Worm (Caenorhabditis elegans) whole organism, late embryonic: ENCODE data around the gene F07C6.2.

Source experiments
- C08G9.2 ChIP-seq: sonication (generic microtip); optimal IDR thresholded peaks from 2 replicates; lab custom pipeline; 2016; ENCODE audit warnings: mild to moderate bottlenecking, missing genetic modification characterization, moderate library complexity, missing compliant biosample characterization
- C38D4.7 ChIP-seq: fragments of 200-800 bp; sonication (Bioruptor generic); optimal IDR thresholded peaks from 2 replicates; lab custom pipeline; 2018; ENCODE audit warnings: mild to moderate bottlenecking, missing genetic modification characterization, moderate library complexity, missing compliant biosample characterization
- F13H6.1 ChIP-seq: sonication (generic microtip); optimal IDR thresholded peaks from 2 replicates; lab custom pipeline; 2016; ENCODE audit warnings: missing genetic modification characterization, missing compliant biosample characterization
- K02D7.2 ChIP-seq: sonication (generic microtip); optimal IDR thresholded peaks from 2 replicates; lab custom pipeline; 2017; ENCODE audit warnings: mild to moderate bottlenecking, missing genetic modification characterization, missing compliant biosample characterization
- K09A11.1 ChIP-seq: sonication (generic microtip); optimal IDR thresholded peaks from 2 replicates; lab custom pipeline; 2017; ENCODE audit warnings: antibody characterized with exemption, mild to moderate bottlenecking, missing genetic modification characterization, missing compliant biosample characterization; ENCODE audit not compliant: insufficient read depth
- T23F11.4 ChIP-seq: fragments of 200-800 bp; sonication (Bioruptor generic); optimal IDR thresholded peaks from 2 replicates; lab custom pipeline; 2018; ENCODE audit warnings: mild to moderate bottlenecking, missing genetic modification characterization, missing compliant biosample characterization
- ceh-14 ChIP-seq: sonication (generic microtip); optimal IDR thresholded peaks from 2 replicates; lab custom pipeline; 2016; ENCODE audit warnings: missing genotype, missing genetic modification characterization, missing compliant biosample characterization
- ceh-18 ChIP-seq: sonication (generic microtip); optimal IDR thresholded peaks from 2 replicates; lab custom pipeline; 2016; ENCODE audit warnings: missing genetic modification characterization, missing compliant biosample characterization
- ceh-19 ChIP-seq: fragments of 200-800 bp; sonication (Bioruptor generic); optimal IDR thresholded peaks from 2 replicates; lab custom pipeline; 2018; ENCODE audit warnings: mild to moderate bottlenecking, missing genetic modification characterization, missing compliant biosample characterization
- ceh-31 ChIP-seq: sonication (generic microtip); optimal IDR thresholded peaks from 2 replicates; lab custom pipeline; 2016; ENCODE audit warnings: missing genetic modification characterization, missing compliant biosample characterization
- ceh-48 ChIP-seq: sonication (generic microtip); optimal IDR thresholded peaks from 2 replicates; lab custom pipeline; 2016; ENCODE audit warnings: missing genetic modification characterization, inconsistent platforms, missing compliant biosample characterization
- che-1 ChIP-seq: sonication (generic microtip); optimal IDR thresholded peaks from 2 replicates; lab custom pipeline; 2016; ENCODE audit warnings: mild to moderate bottlenecking, missing genetic modification characterization, missing compliant biosample characterization
- dmd-4 ChIP-seq: sonication (generic microtip); optimal IDR thresholded peaks from 2 replicates; lab custom pipeline; 2016; ENCODE audit warnings: borderline replicate concordance, missing genetic modification characterization, missing compliant biosample characterization
- ets-4 ChIP-seq: sonication (generic microtip); optimal IDR thresholded peaks from 2 replicates; lab custom pipeline; 2016; ENCODE audit warnings: missing genetic modification characterization, missing compliant biosample characterization
- gmeb-2 ChIP-seq: sonication (generic microtip); optimal IDR thresholded peaks from 2 replicates; lab custom pipeline; 2016; ENCODE audit warnings: missing genetic modification characterization, inconsistent platforms, missing compliant biosample characterization
- hlh-13 ChIP-seq: fragments of 200-800 bp; sonication (Bioruptor generic); optimal IDR thresholded peaks from 2 replicates; lab custom pipeline; 2018; ENCODE audit warnings: mild to moderate bottlenecking, missing genetic modification characterization, missing compliant biosample characterization
- hlh-15 ChIP-seq: sonication (generic microtip); optimal IDR thresholded peaks from 2 replicates; lab custom pipeline; 2016; ENCODE audit warnings: missing genetic modification characterization, missing compliant biosample characterization
- hlh-6 ChIP-seq: sonication (generic microtip); optimal IDR thresholded peaks from 2 replicates; lab custom pipeline; 2016; ENCODE audit warnings: missing genotype, missing genetic modification characterization, missing compliant biosample characterization
- lim-6 ChIP-seq: sonication (generic microtip); optimal IDR thresholded peaks from 2 replicates; lab custom pipeline; 2016; ENCODE audit warnings: missing genetic modification characterization, missing compliant biosample characterization
- lin-11 ChIP-seq: fragments of 200-800 bp; sonication (Bioruptor generic); optimal IDR thresholded peaks from 2 replicates; lab custom pipeline; 2018; ENCODE audit warnings: mild to moderate bottlenecking, missing genetic modification characterization, missing compliant biosample characterization
- mec-3 ChIP-seq: sonication (generic microtip); optimal IDR thresholded peaks from 2 replicates; lab custom pipeline; 2016; ENCODE audit warnings: borderline replicate concordance, missing genetic modification characterization, missing compliant biosample characterization
- nfya-1 ChIP-seq: sonication (generic microtip); optimal IDR thresholded peaks from 2 replicates; lab custom pipeline; 2017; ENCODE audit warnings: missing genetic modification characterization, mild to moderate bottlenecking, missing compliant biosample characterization, antibody characterized with exemption, moderate library complexity
- nhr-11 ChIP-seq: fragments of 150-350 bp; optimal IDR thresholded peaks from 2 replicates; lab custom pipeline; 2014; ENCODE audit warnings: missing biosample characterization, missing genetic modification characterization
- npax-4 ChIP-seq: sonication (generic microtip); optimal IDR thresholded peaks from 2 replicates; lab custom pipeline; 2016; ENCODE audit warnings: missing genetic modification characterization, missing compliant biosample characterization
- pag-3 ChIP-seq: sonication (generic microtip); optimal IDR thresholded peaks from 2 replicates; lab custom pipeline; 2016; ENCODE audit warnings: missing compliant biosample characterization, missing genetic modification characterization, borderline replicate concordance
- pat-9 ChIP-seq: fragments of 200-800 bp; sonication (Bioruptor generic); optimal IDR thresholded peaks from 2 replicates; lab custom pipeline; 2018; ENCODE audit warnings: mild to moderate bottlenecking, missing genetic modification characterization, moderate library complexity, missing compliant biosample characterization
- pax-1 ChIP-seq: fragments of 150-350 bp; optimal IDR thresholded peaks from 2 replicates; lab custom pipeline; 2014; ENCODE audit warnings: missing biosample characterization, missing genetic modification characterization
- pha-2 ChIP-seq: sonication (generic microtip); optimal IDR thresholded peaks from 2 replicates; lab custom pipeline; 2017; ENCODE audit warnings: mild to moderate bottlenecking, missing genetic modification characterization, missing compliant biosample characterization
- pha-4 ChIP-seq: fragments of 150-350 bp; optimal IDR thresholded peaks from 2 replicates; lab custom pipeline; 2018; ENCODE audit warnings: missing biosample characterization, missing genetic modification reagents, missing genetic modification characterization
- pqm-1 ChIP-seq: sonication (generic microtip); optimal IDR thresholded peaks from 2 replicates; lab custom pipeline; 2016; ENCODE audit warnings: missing genetic modification characterization, missing compliant biosample characterization
- pros-1 ChIP-seq: fragments of 150-350 bp; optimal IDR thresholded peaks from 2 replicates; lab custom pipeline; 2014; ENCODE audit warnings: missing biosample characterization, missing genetic modification reagents, missing genetic modification characterization
- ref-2 ChIP-seq: sonication (generic microtip); optimal IDR thresholded peaks from 2 replicates; lab custom pipeline; 2016; ENCODE audit warnings: missing genetic modification characterization, missing compliant biosample characterization
- rnt-1 ChIP-seq: sonication (generic microtip); optimal IDR thresholded peaks from 2 replicates; lab custom pipeline; 2016; ENCODE audit warnings: missing genetic modification characterization, missing compliant biosample characterization
- sdc-2 ChIP-seq: sonication (generic microtip); optimal IDR thresholded peaks from 2 replicates; lab custom pipeline; 2016; ENCODE audit warnings: missing genotype, missing genetic modification characterization, missing compliant biosample characterization
- sox-2 ChIP-seq: fragments of 200-800 bp; sonication (Bioruptor generic); IDR thresholded peaks from 2 replicates; pipeline ENCODE4 v1.3.6; 2022; ENCODE audit warnings: missing genetic modification reagents, missing genetic modification characterization, missing compliant biosample characterization
- ttx-3 ChIP-seq: sonication (generic microtip); optimal IDR thresholded peaks from 2 replicates; lab custom pipeline; 2016; ENCODE audit warnings: missing genetic modification reagents, missing genetic modification characterization, missing compliant biosample characterization

F07C6.2 gene

DNA sequence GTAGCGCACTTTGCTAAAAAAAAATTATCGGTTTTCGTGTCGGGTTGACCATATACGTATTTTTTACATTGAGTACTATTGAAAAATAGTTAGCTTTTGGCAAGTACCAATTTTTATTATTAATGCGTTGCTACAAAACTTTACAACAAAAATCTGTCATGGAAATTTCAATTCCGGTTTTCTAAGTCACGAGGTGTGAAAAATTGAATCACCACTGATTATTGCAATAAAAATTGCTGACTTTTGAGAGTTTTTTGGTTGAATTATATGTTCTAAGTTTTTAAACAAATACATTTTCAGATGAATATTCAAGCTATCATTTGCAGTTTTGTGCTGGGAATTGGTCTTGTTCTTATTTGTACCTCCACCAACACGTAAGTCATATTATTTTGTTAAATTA lies at the start of gene F07C6.2:
Gene F07C6.2 (plus strand): TSS at position 301 of the 400 bp plus-strand sequence.
- TF ChIP-seq C38D4.7 (GFP tag; lab: Kevin White, UChicago) (no peak), dmd-4 (tag; lab: Kevin White, UChicago) (no peak), ceh-14 (no peak), mec-3 (no peak), K02D7.2 (tag; lab: Kevin White, UChicago) (no peak), pag-3 (no peak), ref-2 (tag; lab: Kevin White, UChicago) (no peak), ceh-19 (GFP tag; lab: Kevin White, UChicago) (no peak), lim-6 (no peak), nhr-11 (no peak), gmeb-2 (tag; lab: Kevin White, UChicago) (no peak), sdc-2 (tag; lab: Kevin White, UChicago) (no peak)

DNA sequence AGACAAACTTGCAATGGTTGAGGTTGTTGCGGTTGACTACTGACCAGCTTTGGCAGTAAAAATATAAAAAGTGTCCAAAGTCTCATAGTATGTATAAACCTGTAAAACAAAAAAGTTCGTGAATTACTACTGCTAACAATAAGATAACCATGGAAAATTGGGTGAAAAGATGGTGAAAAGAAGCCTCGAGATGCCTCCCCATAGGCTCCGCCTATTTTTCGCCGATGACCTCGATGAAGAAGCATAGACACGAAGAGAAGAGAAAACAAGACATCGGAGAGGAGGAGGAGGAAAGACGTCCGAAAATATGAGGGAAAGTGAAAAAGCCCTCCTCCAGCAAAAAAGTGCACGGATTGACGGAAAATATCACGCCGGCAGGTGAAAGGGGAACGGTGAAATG lies 49.5 kb upstream of the F07C6.2 start, which contains the start of gene T23F6.5:
Gene T23F6.5 (minus strand): TSS at position 101 of the 400 bp plus-strand sequence.
- TF ChIP-seq npax-4, result no peak
- no peak for TF ChIP-seq rnt-1 (tag; lab: Kevin White, UChicago)
- no peak for TF ChIP-seq ceh-31 (tag; lab: Kevin White, UChicago)

DNA sequence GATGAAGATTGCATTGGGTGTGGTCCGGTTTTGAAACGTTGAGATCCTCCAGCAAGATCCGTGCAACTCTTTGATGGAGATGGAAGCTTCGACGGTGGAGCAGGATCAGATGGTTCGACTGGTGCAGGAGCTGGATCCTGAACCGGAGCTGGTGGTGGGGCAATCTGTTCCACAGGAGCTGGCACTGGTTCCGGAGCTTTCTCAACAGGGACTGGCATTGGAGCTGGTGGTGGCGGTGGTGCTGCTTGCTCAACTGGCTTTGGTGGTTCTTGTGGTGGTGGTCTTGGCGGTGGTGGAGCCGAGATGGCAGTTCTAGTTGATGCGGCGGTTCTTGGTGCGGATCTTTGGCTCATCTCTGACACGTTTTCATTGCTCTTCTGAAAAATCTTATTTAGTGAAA lies 47.3 kb upstream of the F07C6.2 start:
- TF ChIP-seq ceh-48 (tag; lab: Kevin White, UChicago) (no peak), T23F11.4 (GFP tag; lab: Kevin White, UChicago) (no peak), hlh-13 (GFP tag; lab: Kevin White, UChicago) (no peak), mec-3 (no peak), pros-1 (tag; lab: Kevin White, UChicago) (no peak), sdc-2 (tag; lab: Kevin White, UChicago) (no peak), pha-2 (tag; lab: Kevin White, UChicago) (no peak), ttx-3 (no peak), ets-4 (tag; lab: Kevin White, UChicago) (no peak), lin-11 (tag; lab: Kevin White, UChicago) (no peak), hlh-6 (no peak), pat-9 (tag; lab: Kevin White, UChicago) (no peak), pax-1 (no peak)

DNA sequence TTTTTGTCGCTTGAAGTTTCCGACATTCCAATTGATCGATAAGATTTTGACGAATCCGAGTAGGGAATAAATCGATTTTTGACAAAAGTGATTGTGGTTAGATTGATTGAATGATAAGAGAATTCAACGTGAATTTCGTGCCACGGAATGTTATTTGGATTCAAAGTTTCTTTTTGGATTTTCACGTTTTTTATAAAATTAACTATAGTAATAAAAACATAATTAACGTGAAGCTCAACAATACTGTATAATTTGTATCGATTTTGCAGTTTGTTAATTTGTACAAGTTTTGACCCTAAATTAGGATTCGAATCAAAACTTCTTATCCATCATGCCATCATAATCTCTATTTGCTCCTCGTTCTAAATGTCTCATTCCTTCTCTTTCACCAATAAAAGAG lies 46.3 kb upstream of the F07C6.2 start, which contains the start of gene C36H8.1:
Gene C36H8.1 (minus strand): TSS at position 101 of the 400 bp plus-strand sequence.
- TF ChIP-seq C08G9.2 (tag; lab: Kevin White, UChicago) (no peak), K09A11.1 (no peak), F13H6.1 (tag; lab: Kevin White, UChicago) (no peak), sox-2 (GFP tag; lab: Robert Waterston, UW) (no peak), ceh-18 (tag; lab: Kevin White, UChicago) (no peak), pros-1 (tag; lab: Kevin White, UChicago) (no peak), nfya-1 (tag; lab: Kevin White, UChicago) (no peak), lin-11 (tag; lab: Kevin White, UChicago) (no peak), che-1 (no peak), hlh-13 (GFP tag; lab: Kevin White, UChicago) (no peak), ref-2 (tag; lab: Kevin White, UChicago) (no peak), nhr-11 (no peak), ceh-14 (no peak), hlh-15 (tag; lab: Kevin White, UChicago) (no peak), pha-4 (no peak), pqm-1 (tag; lab: Kevin White, UChicago) (no peak)
- TF ChIP-seq, all 69 proteins: peak for 0
